Worm (Caenorhabditis elegans): ENCODE measurements around the gene ced-10.

ced-10 gene

ce11 chrIV:3467128-3467527 lies 42.2 kb downstream of the ced-10 start, which contains the start of gene F58E2.3:
TSS of gene F58E2.3 (plus strand) at chrIV:3467428.
- TF ChIP-seq elt-2 (tag; optimal IDR thresholded peaks at IDR 0.05) = no peak
- TF ChIP-seq hlh-6 (tag; optimal IDR thresholded peaks at IDR 0.05) = no peak
- TF ChIP-seq ttx-3 (tag; optimal IDR thresholded peaks at IDR 0.05) = no peak
- no peak for TF ChIP-seq dmd-4 (tag; optimal IDR thresholded peaks at IDR 0.05; ENCODE audit: borderline replicate concordance)
- no peak for TF ChIP-seq mec-3 (tag; optimal IDR thresholded peaks at IDR 0.05; ENCODE audit: borderline replicate concordance)
- TF ChIP-seq madf-2 (tag; optimal IDR thresholded peaks at IDR 0.05) = no peak
- TF ChIP-seq ceh-24 (tag; optimal IDR thresholded peaks at IDR 0.05) = no peak
- no peak for TF ChIP-seq hlh-15 (tag; optimal IDR thresholded peaks at IDR 0.05)
- no peak for TF ChIP-seq dve-1 (tag; optimal IDR thresholded peaks at IDR 0.05)
- TF ChIP-seq eyg-1 (tag; optimal IDR thresholded peaks at IDR 0.05) = no peak
- no peak for TF ChIP-seq unc-86 (tag; optimal IDR thresholded peaks at IDR 0.05)
- no peak for TF ChIP-seq ceh-30 (tag; optimal IDR thresholded peaks at IDR 0.05)
- TF ChIP-seq fkh-6 (tag; optimal IDR thresholded peaks at IDR 0.05) = no peak
- TF ChIP-seq C08G9.2 (tag; optimal IDR thresholded peaks at IDR 0.05) = no peak
- no peak for TF ChIP-seq unc-3 (GFP tag; conservative IDR thresholded peaks at IDR 0.05)
- no peak for TF ChIP-seq unc-3 (tag; optimal IDR thresholded peaks at IDR 0.05)
- TF ChIP-seq nhr-232 (tag; optimal IDR thresholded peaks at IDR 0.05) = no peak
- TF ChIP-seq zip-5 (tag; optimal IDR thresholded peaks at IDR 0.05) = no peak

- TF ChIP-seq ceh-30 (tag; optimal IDR thresholded peaks at IDR 0.05) (no peak), ets-4 (tag; optimal IDR thresholded peaks at IDR 0.05) (no peak), ceh-45 (GFP tag; IDR thresholded peaks at IDR 0.05) (no peak), lim-6 (tag; optimal IDR thresholded peaks at IDR 0.05) (no peak), unc-55 (GFP tag; optimal IDR thresholded peaks at IDR 0.05) (no peak), ahr-1 (tag; optimal IDR thresholded peaks at IDR 0.05) (no peak), unc-3 (GFP tag; conservative IDR thresholded peaks at IDR 0.05) (no peak), unc-3 (tag; optimal IDR thresholded peaks at IDR 0.05) (no peak), ceh-2 (tag; optimal IDR thresholded peaks at IDR 0.05) (no peak), ceh-31 (tag; optimal IDR thresholded peaks at IDR 0.05) (no peak), odd-2 (tag; optimal IDR thresholded peaks at IDR 0.05) (no peak), ztf-16 (tag; optimal IDR thresholded peaks at IDR 0.05) (no peak)
Observed at ce11 chrIV:3463254-3463653, 46.1 kb downstream of the ced-10 start, which contains the start of gene F58E2.4. TSS of gene F58E2.4 (plus strand) at chrIV:3463387.

All from whole organism, late embryonic.